Fruit fly (Drosophila melanogaster): ENCODE measurements around the gene Bx42.

dm6 chrX:9155134-9155533, 48.7 kb upstream of the Bx42 start:
- TF ChIP-seq insv (optimal IDR thresholded peaks at IDR 0.05) (no peak), h (optimal IDR thresholded peaks at IDR 0.05) (no peak)

All from Kc167 (cell line).